Worm (Caenorhabditis elegans) whole organism, L4 larva: ENCODE data around the gene Y77E11A.16.

ENCODE experiments used
- F37D6.2 ChIP-seq: sonication (generic microtip); optimal IDR thresholded peaks from 2 replicates; lab custom pipeline; 2016; ENCODE audit warnings: mild to moderate bottlenecking, missing genetic modification characterization, missing compliant biosample characterization
- F44E2.7 ChIP-seq: fragments of 200-800 bp; sonication (Bioruptor generic); IDR thresholded peaks from 2 replicates; pipeline ENCODE4 v2.1.2; 2022; ENCODE audit warnings: missing genetic modification characterization, missing compliant biosample characterization
- R02D3.7 ChIP-seq: fragments of 150-350 bp; sonication (generic microtip); optimal IDR thresholded peaks from 3 replicates; lab custom pipeline; 2014; ENCODE audit warnings: missing biosample characterization, missing genetic modification characterization
- T20F7.1 ChIP-seq: fragments of 200-800 bp; sonication (Bioruptor generic); optimal IDR thresholded peaks from 2 replicates; lab custom pipeline; 2018; ENCODE audit warnings: mild to moderate bottlenecking, missing genetic modification characterization, missing compliant biosample characterization
- T26A8.4 ChIP-seq: fragments of 200-800 bp; sonication (Bioruptor generic); IDR thresholded peaks from 2 replicates; pipeline ENCODE4 v1.3.6; 2022; ENCODE audit warnings: missing genetic modification characterization, missing compliant biosample characterization
- Y5F2A.4 ChIP-seq: fragments of 200-800 bp; sonication (Bioruptor generic); optimal IDR thresholded peaks from 2 replicates; lab custom pipeline; 2018; ENCODE audit warnings: mild to moderate bottlenecking, missing genetic modification characterization, missing compliant biosample characterization
- Y75B8A.6 ChIP-seq: fragments of 200-800 bp; sonication (Bioruptor generic); IDR thresholded peaks from 2 replicates; pipeline ENCODE4 v1.3.6; 2022; ENCODE audit warnings: missing genetic modification reagents, missing genetic modification characterization, missing compliant biosample characterization
- ZK337.2 ChIP-seq: fragments of 200-800 bp; sonication (Bioruptor generic); IDR thresholded peaks from 2 replicates; pipeline ENCODE4 v1.3.6; 2022; ENCODE audit warnings: missing genetic modification reagents, missing genetic modification characterization, missing compliant biosample characterization
- ZK546.5 ChIP-seq, 2 experiments: sonication (generic microtip); optimal IDR thresholded peaks; 2 replicates each; lab custom pipeline; 2017; ENCODE audit warnings: missing biosample characterization in 2 of 2, missing genetic modification characterization in 2 of 2
- aha-1 ChIP-seq: fragments of 150-350 bp; peaks from one replicate; lab custom pipeline; 2014; ENCODE audit warnings: missing biosample characterization, missing genetic modification characterization
- aly-2 ChIP-seq: sonication (generic microtip); optimal IDR thresholded peaks from 2 replicates; lab custom pipeline; 2018; ENCODE audit warnings: missing biosample characterization, missing genetic modification characterization
- ama-1 ChIP-seq: fragments of 150-350 bp; optimal IDR thresholded peaks from 2 replicates; lab custom pipeline; 2014; ENCODE audit warnings: inconsistent platforms, mixed read lengths
- arid-1 ChIP-seq: fragments of 200-800 bp; sonication (Bioruptor generic); conservative IDR thresholded peaks from 2 replicates; pipeline ENCODE4 v1.3.6; 2022; ENCODE audit warnings: missing genetic modification reagents, missing genetic modification characterization, missing compliant biosample characterization
- attf-4 ChIP-seq: sonication (generic microtip); optimal IDR thresholded peaks from 3 replicates; lab custom pipeline; 2017; ENCODE audit warnings: missing biosample characterization, missing genetic modification characterization
- ceh-20 ChIP-seq: fragments of 200-800 bp; sonication (Bioruptor generic); IDR thresholded peaks from 2 replicates; pipeline ENCODE4 v1.3.6; 2022; ENCODE audit warnings: missing genetic modification reagents, missing genetic modification characterization, missing compliant biosample characterization
- ceh-28 ChIP-seq: fragments of 150-350 bp; optimal IDR thresholded peaks from 2 replicates; lab custom pipeline; 2014; ENCODE audit warnings: missing biosample characterization, missing genetic modification reagents, missing genetic modification characterization
- ceh-82 ChIP-seq: sonication (generic microtip); optimal IDR thresholded peaks from 2 replicates; lab custom pipeline; 2017; ENCODE audit warnings: missing biosample characterization, missing genetic modification characterization
- cey-2 ChIP-seq: sonication (generic microtip); optimal IDR thresholded peaks from 3 replicates; lab custom pipeline; 2017; ENCODE audit warnings: missing genetic modification characterization, mild to moderate bottlenecking, missing compliant biosample characterization, antibody characterized with exemption, borderline replicate concordance; ENCODE audit not compliant: insufficient read depth
- daf-12 ChIP-seq: fragments of 150-350 bp; optimal IDR thresholded peaks from 2 replicates; lab custom pipeline; 2014; ENCODE audit warnings: missing biosample characterization, missing genetic modification reagents, missing genetic modification characterization
- daf-19 ChIP-seq: fragments of 200-800 bp; sonication (Bioruptor generic); conservative IDR thresholded peaks from 2 replicates; pipeline ENCODE4 v1.3.6; 2022; ENCODE audit warnings: missing genetic modification characterization, missing compliant biosample characterization
- daf-8 ChIP-seq: fragments of 200-800 bp; sonication (Bioruptor generic); IDR thresholded peaks from 2 replicates; pipeline ENCODE4 v1.3.6; 2022; ENCODE audit warnings: missing genetic modification characterization, missing compliant biosample characterization
- dmd-6 ChIP-seq: fragments of 200-800 bp; sonication (Bioruptor generic); IDR thresholded peaks from 2 replicates; pipeline ENCODE4 v1.3.6; 2022; ENCODE audit warnings: missing genetic modification reagents, missing genetic modification characterization, missing compliant biosample characterization
- dmd-9 ChIP-seq: fragments of 200-800 bp; sonication (Bioruptor generic); IDR thresholded peaks from 2 replicates; pipeline ENCODE4 v1.3.6; 2022; ENCODE audit warnings: missing genetic modification reagents, missing genetic modification characterization, missing compliant biosample characterization
- dve-1 ChIP-seq: sonication (generic microtip); optimal IDR thresholded peaks from 2 replicates; lab custom pipeline; 2017; ENCODE audit warnings: antibody characterized with exemption, mild to moderate bottlenecking, missing genetic modification characterization, missing compliant biosample characterization; ENCODE audit not compliant: insufficient read depth
- fkh-10 ChIP-seq: fragments of 150-350 bp; optimal IDR thresholded peaks from 2 replicates; lab custom pipeline; 2014; ENCODE audit warnings: missing biosample characterization, missing genetic modification reagents, missing genetic modification characterization
- hif-1 ChIP-seq, 2 experiments: sonication (generic microtip); optimal IDR thresholded peaks; 2 replicates each; lab custom pipeline; 2016 to 2017; ENCODE audit warnings: missing compliant biosample characterization in 2 of 2, missing genetic modification characterization in 2 of 2, missing genetic modification reagents in 2 of 2, missing genotype in 2 of 2, mild to moderate bottlenecking in 1 of 2
- hlh-11 ChIP-seq: fragments of 200-800 bp; sonication (Bioruptor generic); optimal IDR thresholded peaks from 2 replicates; lab custom pipeline; 2018; ENCODE audit warnings: mild to moderate bottlenecking, missing genetic modification characterization, missing compliant biosample characterization
- hlh-30 ChIP-seq: sonication (generic microtip); optimal IDR thresholded peaks from 2 replicates; lab custom pipeline; 2017; ENCODE audit warnings: antibody characterized with exemption, mild to moderate bottlenecking, missing genetic modification characterization, missing compliant biosample characterization; ENCODE audit not compliant: insufficient read depth
- lin-1 ChIP-seq: fragments of 200-800 bp; sonication (Bioruptor generic); IDR thresholded peaks from 2 replicates; pipeline ENCODE4 v1.3.6; 2022; ENCODE audit warnings: missing genetic modification reagents, missing genetic modification characterization, missing compliant biosample characterization
- lin-29 ChIP-seq: fragments of 200-800 bp; sonication (Bioruptor generic); IDR thresholded peaks from 2 replicates; pipeline ENCODE4 v1.3.6; 2022; ENCODE audit warnings: missing genetic modification reagents, missing genetic modification characterization, missing compliant biosample characterization
- lin-38 ChIP-seq: fragments of 200-800 bp; sonication (Bioruptor generic); IDR thresholded peaks from 2 replicates; pipeline ENCODE4 v1.3.6; 2022; ENCODE audit warnings: missing genetic modification reagents, missing genetic modification characterization, missing compliant biosample characterization
- lir-3 ChIP-seq: sonication (generic microtip); optimal IDR thresholded peaks from 2 replicates; lab custom pipeline; 2016; ENCODE audit warnings: mild to moderate bottlenecking, missing genetic modification characterization, missing compliant biosample characterization
- madf-5 ChIP-seq, 2 experiments: fragments of 200-800 bp; sonication (Bioruptor generic); IDR thresholded peaks; 2 replicates each; pipeline ENCODE4 v1.3.6; 2022; ENCODE audit warnings: missing compliant biosample characterization in 2 of 2, missing genetic modification characterization in 2 of 2
- madf-9 ChIP-seq: fragments of 200-800 bp; sonication (Bioruptor generic); conservative IDR thresholded peaks from 2 replicates; pipeline ENCODE4 v1.3.6; 2022; ENCODE audit warnings: missing genetic modification reagents, missing genetic modification characterization, missing compliant biosample characterization
- mdl-1 ChIP-seq, 2 experiments: fragments of 150-350 bp in 1 of 2; sonication (generic microtip) in 1 of 2; optimal IDR thresholded peaks; 2 replicates each; lab custom pipeline; 2014 to 2017; ENCODE audit warnings: missing biosample characterization in 2 of 2, missing genetic modification characterization in 2 of 2
- mdt-29 ChIP-seq: fragments of 200-800 bp; sonication (Bioruptor generic); IDR thresholded peaks from 2 replicates; pipeline ENCODE4 v1.3.6; 2022; ENCODE audit warnings: missing genetic modification reagents, missing genetic modification characterization, missing compliant biosample characterization
- mep-1 ChIP-seq: fragments of 150-350 bp; sonication (generic microtip); optimal IDR thresholded peaks from 3 replicates; lab custom pipeline; 2014; ENCODE audit warnings: missing biosample characterization, missing genetic modification characterization
- mes-2 ChIP-seq: sonication (generic microtip); optimal IDR thresholded peaks from 2 replicates; lab custom pipeline; 2016; ENCODE audit warnings: missing genotype, mild to moderate bottlenecking, missing genetic modification characterization, missing compliant biosample characterization; ENCODE audit not compliant: poor library complexity, severe bottlenecking
- mxl-2 ChIP-seq: fragments of 200-800 bp; sonication (Bioruptor generic); conservative IDR thresholded peaks from 2 replicates; pipeline ENCODE4 v1.3.6; 2022; ENCODE audit warnings: missing genetic modification reagents, missing genetic modification characterization, missing compliant biosample characterization
- nhr-111 ChIP-seq: fragments of 200-800 bp; sonication (Bioruptor generic); optimal IDR thresholded peaks from 2 replicates; lab custom pipeline; 2018; ENCODE audit warnings: mild to moderate bottlenecking, missing genetic modification characterization, missing compliant biosample characterization
- nhr-28 ChIP-seq: fragments of 150-350 bp; optimal IDR thresholded peaks from 2 replicates; lab custom pipeline; 2014; ENCODE audit warnings: missing biosample characterization, missing genetic modification characterization
- nhr-6 ChIP-seq: fragments of 150-350 bp; optimal IDR thresholded peaks from 2 replicates; lab custom pipeline; 2014; ENCODE audit warnings: missing biosample characterization, missing genetic modification characterization
- nhr-76 ChIP-seq: fragments of 150-350 bp; optimal IDR thresholded peaks from 2 replicates; lab custom pipeline; 2014; ENCODE audit warnings: missing biosample characterization, missing genetic modification characterization
- saeg-2 ChIP-seq: fragments of 200-800 bp; sonication (Bioruptor generic); IDR thresholded peaks from 2 replicates; pipeline ENCODE4 v1.3.6; 2022; ENCODE audit warnings: missing genetic modification reagents, missing genetic modification characterization, missing compliant biosample characterization
- set-16 ChIP-seq: fragments of 200-800 bp; sonication (Bioruptor generic); IDR thresholded peaks from 2 replicates; pipeline ENCODE4 v1.3.6; 2022; ENCODE audit warnings: missing genetic modification reagents, missing genetic modification characterization, missing compliant biosample characterization
- snpc-1.2 ChIP-seq: fragments of 200-800 bp; sonication (Bioruptor generic); IDR thresholded peaks from 2 replicates; pipeline ENCODE4 v1.3.6; 2022; ENCODE audit warnings: missing genetic modification reagents, missing genetic modification characterization, missing compliant biosample characterization
- vab-7 ChIP-seq: fragments of 200-800 bp; sonication (Bioruptor generic); IDR thresholded peaks from 2 replicates; pipeline ENCODE4 v1.3.6; 2022; ENCODE audit warnings: missing genetic modification reagents, missing genetic modification characterization, missing compliant biosample characterization
- zfp-2 ChIP-seq: sonication (generic microtip); optimal IDR thresholded peaks from 2 replicates; lab custom pipeline; 2016; ENCODE audit warnings: mild to moderate bottlenecking, missing genetic modification characterization, missing compliant biosample characterization
- zfp-3 ChIP-seq: fragments of 200-800 bp; sonication (Bioruptor generic); conservative IDR thresholded peaks from 2 replicates; pipeline ENCODE4 v1.3.6; 2022; ENCODE audit warnings: missing genetic modification reagents, missing genetic modification characterization, missing compliant biosample characterization
- zip-11 ChIP-seq: fragments of 200-800 bp; sonication (Bioruptor generic); IDR thresholded peaks from 2 replicates; pipeline ENCODE4 v1.3.6; 2022; ENCODE audit warnings: missing genetic modification characterization, missing compliant biosample characterization
- zip-2 ChIP-seq: fragments of 150-350 bp; optimal IDR thresholded peaks from 2 replicates; lab custom pipeline; 2014; ENCODE audit warnings: missing biosample characterization, missing genetic modification characterization

The Y77E11A.16 gene

DNA sequence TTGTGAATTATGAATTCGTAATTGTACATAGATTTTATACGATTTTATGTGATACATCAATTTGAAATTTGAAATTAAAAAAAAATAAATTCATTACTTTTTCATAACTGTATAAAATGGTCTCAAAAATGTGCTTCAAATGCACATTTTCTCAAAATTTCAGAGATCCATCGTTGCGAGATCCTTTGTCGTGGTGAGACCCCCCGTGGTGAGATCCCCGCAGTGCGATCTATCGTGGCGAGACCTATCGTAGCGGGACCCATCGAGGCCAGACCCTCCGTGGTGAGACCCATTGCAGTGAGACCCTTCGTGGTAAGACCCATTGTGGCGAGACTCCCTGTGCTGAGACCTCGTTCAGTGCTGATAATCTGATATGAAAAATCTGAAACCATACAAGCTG, 25.8 kb upstream of the Y77E11A.16 start (continued):
- TF ChIP-seq zip-11 (GFP tag; lab: Robert Waterston, UW), result no peak
- no peak for TF ChIP-seq R02D3.7 (tag; lab: Kevin White, UChicago)
- TF ChIP-seq saeg-2 (GFP tag; lab: Robert Waterston, UW), result no peak
- no peak for TF ChIP-seq daf-12
- TF ChIP-seq ceh-28 (tag; lab: Kevin White, UChicago), result no peak
- TF ChIP-seq zfp-3 (GFP tag; lab: Robert Waterston, UW), result peak; percentile 75
- no peak for TF ChIP-seq vab-7 (GFP tag; lab: Robert Waterston, UW)
- TF ChIP-seq Y5F2A.4, result no peak
- TF ChIP-seq T26A8.4 (GFP tag; lab: Robert Waterston, UW), result 0 out of 2 replicates have a peak, but pooled peaks have one; percentile 13
- no peak for TF ChIP-seq nhr-28 (tag; lab: Kevin White, UChicago)
- TF ChIP-seq nhr-76 (tag; lab: Kevin White, UChicago), result no peak
- TF ChIP-seq lin-1, result no peak; the same call in 1 of the 2 replicates
- TF ChIP-seq daf-8 (GFP tag; lab: Robert Waterston, UW), result no peak
- no peak for TF ChIP-seq T20F7.1
- no peak for TF ChIP-seq nhr-6 (tag; lab: Kevin White, UChicago)
- TF ChIP-seq mdl-1 (tag; optimal IDR thresholded peaks at IDR 0.05; lab: Kevin White, UChicago), result no peak
- TF ChIP-seq dmd-6, result 0 out of 2 replicates have a peak, but pooled peaks have one; percentile 14
- no peak for TF ChIP-seq cey-2 (tag; lab: Kevin White, UChicago)
- TF ChIP-seq hlh-11 (tag; lab: Kevin White, UChicago), result no peak
- no peak for TF ChIP-seq zfp-2 (tag; lab: Kevin White, UChicago)
- 0 out of 2 replicates have a peak, but pooled peaks have one; percentile 12 for TF ChIP-seq ceh-20
- TF ChIP-seq mxl-2, result 0 out of 2 replicates have a peak, but pooled peaks have one; percentile 8
- TF ChIP-seq attf-4 (tag; lab: Kevin White, UChicago), result no peak
- TF ChIP-seq hif-1 (tag; optimal IDR thresholded peaks at IDR 0.05; lab: Kevin White, UChicago), result no peak
- TF ChIP-seq lin-29 (GFP tag; lab: Robert Waterston, UW), result no peak
- TF ChIP-seq madf-5 (GFP tag; IDR thresholded peaks at IDR 0.05; lab: Robert Waterston, UW), result no peak
- TF ChIP-seq F44E2.7 (GFP tag; lab: Robert Waterston, UW), result no peak
- TF ChIP-seq nhr-111 (GFP tag; lab: Kevin White, UChicago), result no peak
- no peak for TF ChIP-seq ceh-82 (tag; lab: Kevin White, UChicago)
- no peak for TF ChIP-seq dmd-9 (GFP tag; lab: Robert Waterston, UW)
- no peak for TF ChIP-seq aha-1
- TF ChIP-seq Y75B8A.6 (GFP tag; lab: Robert Waterston, UW), result no peak
- no peak for TF ChIP-seq lin-38 (GFP tag; lab: Robert Waterston, UW)
- TF ChIP-seq ZK546.5 (tag; optimal IDR thresholded peaks at IDR 0.05; lab: Kevin White, UChicago), result no peak
- TF ChIP-seq fkh-10 (GFP tag; lab: Kevin White, UChicago), result no peak
- no peak for TF ChIP-seq zip-2
- peak; percentile 18 for TF ChIP-seq mep-1
- 0 out of 2 replicates have a peak, but pooled peaks have one; percentile 36 for TF ChIP-seq mdt-29 (GFP tag; lab: Robert Waterston, UW)
- TF ChIP-seq F37D6.2, result no peak
- no peak for TF ChIP-seq daf-19 (GFP tag; lab: Robert Waterston, UW)
- TF ChIP-seq mes-2 (tag; lab: Kevin White, UChicago), result no peak
- TF ChIP-seq lir-3 (tag; lab: Kevin White, UChicago), result no peak
- TF ChIP-seq aly-2 (tag; lab: Kevin White, UChicago), result no peak
- no peak for TF ChIP-seq set-16 (GFP tag; lab: Robert Waterston, UW)
- TF ChIP-seq dve-1 (tag; lab: Kevin White, UChicago), result peak; percentile 16
- no peak for TF ChIP-seq madf-9 (GFP tag; lab: Robert Waterston, UW)
- TF ChIP-seq snpc-1.2 (GFP tag; lab: Robert Waterston, UW), result no peak
- TF ChIP-seq arid-1, result 0 out of 2 replicates have a peak, but pooled peaks have one; percentile 8
- TF ChIP-seq ZK337.2, result no peak
- peak; percentile 10 for TF ChIP-seq ama-1 (lab: Kevin White, UChicago)
- TF ChIP-seq hlh-30 (tag; lab: Kevin White, UChicago), result no peak
